Worm (Caenorhabditis elegans) whole organism, dauer: ENCODE results near the gene prmt-5.

Experiments used
- unc-62 ChIP-seq: sonication (generic microtip); optimal IDR thresholded peaks from 2 replicates; lab custom pipeline; 2017; ENCODE audit warnings: missing biosample characterization, missing genetic modification reagents, missing genetic modification characterization

Gene prmt-5

ce11 chrIII:5230415-5230814 is at the start of gene prmt-5:
Gene prmt-5 (plus strand): TSS chrIII:5230555.
- TF ChIP-seq unc-62 (GFP tag; lab: Kevin White, UChicago) = no peak

- TF ChIP-seq unc-62 (GFP tag; lab: Kevin White, UChicago) = no peak
Observed at ce11 chrIII:5180588-5180987, 49.8 kb upstream of the prmt-5 start.

ce11 chrIII:5181217-5181616 is 49.1 kb upstream of the prmt-5 start:
- TF ChIP-seq unc-62 (GFP tag; lab: Kevin White, UChicago) = no peak

- TF ChIP-seq unc-62 (GFP tag; lab: Kevin White, UChicago) = no peak
Observed at ce11 chrIII:5181641-5182040, 48.7 kb upstream of the prmt-5 start.

- TF ChIP-seq unc-62 (GFP tag; lab: Kevin White, UChicago) = no peak
Observed at ce11 chrIII:5183372-5183771, 47.0 kb upstream of the prmt-5 start.

- no peak for TF ChIP-seq unc-62 (GFP tag; lab: Kevin White, UChicago)
Observed at ce11 chrIII:5185620-5186019, 44.7 kb upstream of the prmt-5 start, which contains the start of gene pup-2. Gene pup-2 (plus strand): TSS chrIII:5185920.

- TF ChIP-seq unc-62 (GFP tag; lab: Kevin White, UChicago) = no peak
Observed at ce11 chrIII:5188426-5188825, 41.9 kb upstream of the prmt-5 start, which contains the start of gene K10D2.8. Gene K10D2.8 (plus strand): TSS chrIII:5188726.

ce11 chrIII:5190179-5190578 is 40.2 kb upstream of the prmt-5 start:
- no peak for TF ChIP-seq unc-62 (GFP tag; lab: Kevin White, UChicago)

- no peak for TF ChIP-seq unc-62 (GFP tag; lab: Kevin White, UChicago)
Observed at ce11 chrIII:5190671-5191174, 39.6 kb upstream of the prmt-5 start, which contains the start of gene hira-1. Gene hira-1 (plus strand): TSS chrIII:5191124.

- TF ChIP-seq unc-62 (GFP tag; lab: Kevin White, UChicago) = no peak
Observed at ce11 chrIII:5193266-5193665, 37.1 kb upstream of the prmt-5 start.

- TF ChIP-seq unc-62 (GFP tag; lab: Kevin White, UChicago) = no peak
Observed at ce11 chrIII:5195690-5196089, 34.7 kb upstream of the prmt-5 start, which contains the start of gene moc-6. Gene moc-6 (plus strand): TSS chrIII:5195990.

ce11 chrIII:5196298-5197045 is 33.9 kb upstream of the prmt-5 start:
- TF ChIP-seq unc-62 (GFP tag; lab: Kevin White, UChicago) = no peak

- no peak for TF ChIP-seq unc-62 (GFP tag; lab: Kevin White, UChicago)
Observed at ce11 chrIII:5199577-5199976, 30.8 kb upstream of the prmt-5 start, which contains the start of gene emb-8. Gene emb-8 (minus strand): TSS chrIII:5199677.

ce11 chrIII:5200349-5200748 is 30.0 kb upstream of the prmt-5 start:
- no peak for TF ChIP-seq unc-62 (GFP tag; lab: Kevin White, UChicago)

- no peak for TF ChIP-seq unc-62 (GFP tag; lab: Kevin White, UChicago)
Observed at ce11 chrIII:5201267-5201666, 29.1 kb upstream of the prmt-5 start.

ce11 chrIII:5202641-5203040 is 27.7 kb upstream of the prmt-5 start:
- TF ChIP-seq unc-62 (GFP tag; lab: Kevin White, UChicago) = no peak

- TF ChIP-seq unc-62 (GFP tag; lab: Kevin White, UChicago) = no peak
Observed at ce11 chrIII:5203310-5203709, 27.0 kb upstream of the prmt-5 start.
